Worm (Caenorhabditis elegans): ENCODE results near the gene ubxn-6.

Gene ubxn-6

DNA sequence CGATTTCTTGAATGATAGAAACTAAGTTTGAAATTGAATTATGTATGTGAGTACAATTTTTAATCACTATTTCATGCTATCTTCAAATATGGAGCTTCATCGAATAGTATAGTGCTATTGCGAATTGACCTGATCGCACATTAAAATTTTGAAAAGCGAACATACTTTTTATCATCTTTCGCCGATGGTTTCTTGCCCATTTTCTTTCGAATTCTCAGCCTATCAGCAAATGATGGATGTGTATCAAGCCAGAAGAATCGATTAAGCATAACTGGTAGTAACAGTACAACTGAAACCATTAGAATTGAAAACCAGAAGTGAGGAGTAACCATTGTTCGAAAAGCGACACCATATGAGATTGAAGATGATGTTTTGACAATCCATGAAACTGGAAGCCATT, 20.3 kb upstream of the ubxn-6 start:
- no peak for TF ChIP-seq egl-27 (tag; optimal IDR thresholded peaks at IDR 0.05)
- TF ChIP-seq aha-1 (tag), result peak; percentile 91

ce11 chrIV:4827219-4827618, 17.9 kb upstream of the ubxn-6 start, which contains the start of gene mpz-4:
Gene mpz-4 (minus strand): TSS chrIV:4827319.
- no peak for TF ChIP-seq vab-7 (GFP tag; IDR thresholded peaks at IDR 0.05)
- TF ChIP-seq lin-13 (GFP tag; optimal IDR thresholded peaks at IDR 0.05), result no peak
- no peak for TF ChIP-seq duxl-1 (tag; optimal IDR thresholded peaks at IDR 0.05; ENCODE audit: poor library complexity)
- TF ChIP-seq aha-1 (tag), result no peak
- no peak for TF ChIP-seq ceh-32 (tag; optimal IDR thresholded peaks at IDR 0.05; ENCODE audit: poor library complexity)
- no peak for TF ChIP-seq skn-1 (tag; optimal IDR thresholded peaks at IDR 0.05)
- TF ChIP-seq unc-130 (GFP tag; optimal IDR thresholded peaks at IDR 0.05), result no peak
- TF ChIP-seq T20F7.1 (GFP tag; optimal IDR thresholded peaks at IDR 0.05), result no peak
- no peak for TF ChIP-seq hif-1 (tag; optimal IDR thresholded peaks at IDR 0.05)
- TF ChIP-seq snpc-1.2 (GFP tag; IDR thresholded peaks at IDR 0.05), result no peak
- no peak for TF ChIP-seq cey-2 (tag; optimal IDR thresholded peaks at IDR 0.05; ENCODE audit: borderline replicate concordance, insufficient read depth)
- TF ChIP-seq daf-16 (GFP tag; optimal IDR thresholded peaks at IDR 0.05), result no peak
- no peak for TF ChIP-seq daf-16 (tag; optimal IDR thresholded peaks at IDR 0.05)
- TF ChIP-seq ceh-44 (GFP tag; IDR thresholded peaks at IDR 0.05), result no peak
- no peak for TF ChIP-seq spr-3 (GFP tag; optimal IDR thresholded peaks at IDR 0.05)
- TF ChIP-seq spr-1 (tag; optimal IDR thresholded peaks at IDR 0.05), result no peak
- no peak for TF ChIP-seq hmg-1.1 (GFP tag; IDR thresholded peaks at IDR 0.05)
- TF ChIP-seq jun-1 (tag; optimal IDR thresholded peaks at IDR 0.05), result no peak

DNA sequence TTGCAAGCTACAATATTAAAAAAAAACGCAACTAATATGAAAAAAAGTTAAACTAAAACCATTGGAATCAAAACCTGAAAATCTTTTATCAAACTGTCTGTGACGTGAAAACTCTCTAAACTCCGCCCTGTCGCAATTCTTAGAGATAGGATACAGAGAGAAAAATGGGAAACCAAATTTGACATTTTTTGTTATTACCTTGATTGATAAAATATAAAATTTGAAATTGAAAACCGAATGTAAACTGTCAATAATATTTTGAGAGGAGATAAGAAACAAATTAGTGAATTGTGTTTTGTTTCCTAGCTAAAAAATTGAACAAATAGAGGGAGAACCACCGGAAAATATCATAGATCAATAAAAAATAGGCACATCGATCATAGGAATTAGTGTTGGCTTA, 12.5 kb upstream of the ubxn-6 start:
- no peak for TF ChIP-seq lir-3 (tag; optimal IDR thresholded peaks at IDR 0.05)
- TF ChIP-seq ceh-32 (tag; optimal IDR thresholded peaks at IDR 0.05; ENCODE audit: poor library complexity), result no peak
- no peak for TF ChIP-seq nhr-25 (tag; optimal IDR thresholded peaks at IDR 0.05; ENCODE audit: borderline replicate concordance, insufficient read depth)
- TF ChIP-seq nhr-28 (tag; optimal IDR thresholded peaks at IDR 0.05), result no peak
- TF ChIP-seq spr-1 (tag; optimal IDR thresholded peaks at IDR 0.05), result no peak
- no peak for TF ChIP-seq lin-38 (GFP tag; IDR thresholded peaks at IDR 0.05)
- TF ChIP-seq pha-4 (GFP tag; IDR thresholded peaks at IDR 0.05), result peak; percentile 20; the same call in 1 of the 2 replicates
- TF ChIP-seq pha-4 (tag; optimal IDR thresholded peaks at IDR 0.05), result no peak
- TF ChIP-seq mxl-3 (GFP tag; optimal IDR thresholded peaks at IDR 0.05), result no peak
- peak; percentile 90 for TF ChIP-seq dmd-6 (GFP tag; IDR thresholded peaks at IDR 0.05)
- TF ChIP-seq ctbp-1 (GFP tag; IDR thresholded peaks at IDR 0.05), result no peak
- TF ChIP-seq php-3 (GFP tag; IDR thresholded peaks at IDR 0.05), result 0 out of 2 replicates have a peak, but pooled peaks have one; percentile 6
- TF ChIP-seq sdz-12 (GFP tag; optimal IDR thresholded peaks at IDR 0.05), result no peak
- peak; percentile 40 for TF ChIP-seq nhr-48 (tag; optimal IDR thresholded peaks at IDR 0.05)
- no peak for TF ChIP-seq D1046.2 (GFP tag; IDR thresholded peaks at IDR 0.05)
- TF ChIP-seq ceh-82 (tag; optimal IDR thresholded peaks at IDR 0.05), result no peak
- TF ChIP-seq lin-13 (GFP tag; optimal IDR thresholded peaks at IDR 0.05), result no peak
- peak; percentile 83 for TF ChIP-seq dve-1 (tag; optimal IDR thresholded peaks at IDR 0.05; ENCODE audit: insufficient read depth)
- TF ChIP-seq hmg-1.1 (GFP tag; IDR thresholded peaks at IDR 0.05), result no peak
- peak in 1 of 2 experiments; percentile 23 for TF ChIP-seq daf-16 (GFP tag; optimal IDR thresholded peaks at IDR 0.05)
- TF ChIP-seq daf-16 (tag; optimal IDR thresholded peaks at IDR 0.05), result peak; percentile 93
- TF ChIP-seq lin-1 (GFP tag; IDR thresholded peaks at IDR 0.05), result no peak
- TF ChIP-seq madf-9 (GFP tag; conservative IDR thresholded peaks at IDR 0.05), result no peak
- TF ChIP-seq daf-12 (tag; optimal IDR thresholded peaks at IDR 0.05), result no peak
- TF ChIP-seq T20F7.1 (GFP tag; optimal IDR thresholded peaks at IDR 0.05), result peak; percentile 50
- no peak for TF ChIP-seq lin-15B (tag; optimal IDR thresholded peaks at IDR 0.05)
- TF ChIP-seq nhr-42 (GFP tag; IDR thresholded peaks at IDR 0.05), result no peak
- peak; percentile 34 for TF ChIP-seq hlh-11 (tag; optimal IDR thresholded peaks at IDR 0.05)
- no peak for TF ChIP-seq duxl-1 (tag; optimal IDR thresholded peaks at IDR 0.05; ENCODE audit: poor library complexity)
- no peak for TF ChIP-seq madf-5 (GFP tag; IDR thresholded peaks at IDR 0.05)
- TF ChIP-seq ZK337.2 (GFP tag; IDR thresholded peaks at IDR 0.05), result no peak

Measured in whole organism, L4 larva.